Fruit fly (Drosophila melanogaster) whole organism, embryonic: Measurements from ENCODE around the gene CG3635.

ENCODE experiments used
- Ada2b ChIP-seq: fragments of 200-800 bp; sonication (Bioruptor generic); IDR thresholded peaks from 2 replicates; pipeline ENCODE4 v1.3.6; 2022; ENCODE audit warnings: missing biosample characterization, missing genetic modification characterization
- BtbVII ChIP-seq: fragments of 200-800 bp; sonication (Bioruptor generic); optimal IDR thresholded peaks from 3 replicates; lab custom pipeline; 2017; ENCODE audit warnings: missing biosample characterization, mild to moderate bottlenecking, missing genetic modification characterization
- CG10979 ChIP-seq: fragments of 200-800 bp; sonication (Bioruptor generic); optimal IDR thresholded peaks from 2 replicates; lab custom pipeline; 2018; ENCODE audit warnings: missing biosample characterization, mild to moderate bottlenecking, missing genetic modification characterization, moderate library complexity
- CG11696 ChIP-seq: fragments of 200-800 bp; sonication (Bioruptor generic); IDR thresholded peaks from 2 replicates; pipeline ENCODE4 v1.3.6; 2022; ENCODE audit warnings: missing biosample characterization, missing genetic modification characterization
- CG12219 ChIP-seq: fragments of 200-800 bp; sonication (Bioruptor generic); optimal IDR thresholded peaks from 3 replicates; lab custom pipeline; 2018; ENCODE audit warnings: missing biosample characterization, mild to moderate bottlenecking, missing genetic modification characterization
- CG13287 ChIP-seq: fragments of 200-800 bp; sonication (Bioruptor generic); IDR thresholded peaks from 2 replicates; pipeline ENCODE4 v1.3.6; 2022; ENCODE audit warnings: missing biosample characterization, missing genetic modification characterization; ENCODE audit not compliant: partially characterized antibody
- CG14050 ChIP-seq: fragments of 200-800 bp; sonication (Bioruptor generic); IDR thresholded peaks from 3 replicates; pipeline ENCODE4 v1.3.6; 2022; ENCODE audit warnings: missing biosample characterization, missing genetic modification characterization
- CG17359 ChIP-seq: fragments of 200-800 bp; sonication (Bioruptor generic); optimal IDR thresholded peaks from 3 replicates; lab custom pipeline; 2018; ENCODE audit warnings: missing biosample characterization, mild to moderate bottlenecking, missing genetic modification characterization, moderate library complexity
- CG17385 ChIP-seq: fragments of 200-800 bp; sonication (Bioruptor generic); optimal IDR thresholded peaks from 3 replicates; lab custom pipeline; 2018; ENCODE audit warnings: missing biosample characterization, mild to moderate bottlenecking, missing genetic modification characterization
- CG18262 ChIP-seq: fragments of 200-800 bp; optimal IDR thresholded peaks from 3 replicates; lab custom pipeline; 2019; ENCODE audit warnings: missing biosample characterization, mild to moderate bottlenecking, missing genetic modification characterization, moderate library complexity
- CG2875 ChIP-seq: fragments of 200-800 bp; sonication (Bioruptor generic); optimal IDR thresholded peaks from 2 replicates; lab custom pipeline; 2017; ENCODE audit warnings: missing biosample characterization, mild to moderate bottlenecking, missing genetic modification characterization, missing genetic modification reagents
- CG30431 ChIP-seq: fragments of 200-800 bp; sonication (Bioruptor generic); optimal IDR thresholded peaks from 2 replicates; lab custom pipeline; 2017; ENCODE audit warnings: missing biosample characterization, missing genetic modification characterization
- CG3995 ChIP-seq: fragments of 200-800 bp; sonication (Bioruptor generic); optimal IDR thresholded peaks from 3 replicates; lab custom pipeline; 2016; ENCODE audit warnings: missing biosample characterization, missing genetic modification characterization
- CG6272 ChIP-seq: fragments of 200-800 bp; sonication (Bioruptor generic); IDR thresholded peaks from 2 replicates; pipeline ENCODE4 v1.3.6; 2022; ENCODE audit warnings: missing biosample characterization, missing genetic modification characterization
- CG6689 ChIP-seq: fragments of 200-800 bp; sonication (Bioruptor generic); IDR thresholded peaks from 2 replicates; pipeline ENCODE4 v1.3.6; 2022; ENCODE audit warnings: missing biosample characterization, missing genetic modification characterization
- CG6765 ChIP-seq: fragments of 200-800 bp; sonication (Bioruptor generic); optimal IDR thresholded peaks from 3 replicates; lab custom pipeline; 2017; ENCODE audit warnings: missing biosample characterization, mild to moderate bottlenecking, missing genetic modification characterization
- CG8359 ChIP-seq: fragments of 200-800 bp; sonication (Bioruptor generic); optimal IDR thresholded peaks from 2 replicates; lab custom pipeline; 2017; ENCODE audit warnings: missing biosample characterization, mild to moderate bottlenecking, missing genetic modification characterization, borderline replicate concordance
- Dp ChIP-seq: fragments of 200-800 bp; sonication (Bioruptor generic); optimal IDR thresholded peaks from 2 replicates; lab custom pipeline; 2018; ENCODE audit warnings: missing biosample characterization, mild to moderate bottlenecking, missing genetic modification characterization, moderate library complexity
- Hmr ChIP-seq: fragments of 200-800 bp; sonication (Bioruptor generic); optimal IDR thresholded peaks from 3 replicates; lab custom pipeline; 2017; ENCODE audit warnings: mild to moderate bottlenecking, missing biosample characterization, missing genetic modification reagents, missing genetic modification characterization
- MBD-R2 ChIP-seq: fragments of 200-800 bp; sonication (Bioruptor generic); IDR thresholded peaks from 2 replicates; pipeline ENCODE4 v1.3.6; 2022; ENCODE audit warnings: missing biosample characterization, missing genetic modification characterization
- MTF-1 ChIP-seq: fragments of 200-800 bp; sonication (Bioruptor generic); optimal IDR thresholded peaks from 2 replicates; lab custom pipeline; 2018; ENCODE audit warnings: missing biosample characterization, mild to moderate bottlenecking, missing genetic modification characterization, borderline replicate concordance
- Med ChIP-seq: fragments of 200-800 bp; sonication (Bioruptor generic); peaks from one replicate; lab custom pipeline; 2016; ENCODE audit warnings: missing biosample characterization, missing genetic modification characterization, mild to moderate bottlenecking, inconsistent platforms, moderate library complexity
- Poxn ChIP-seq: fragments of 200-800 bp; sonication (Bioruptor generic); IDR thresholded peaks from 2 replicates; pipeline ENCODE4 v1.3.6; 2022; ENCODE audit warnings: missing biosample characterization, missing genetic modification characterization
- Rfx ChIP-seq: fragments of 200-800 bp; sonication (Bioruptor generic); IDR thresholded peaks from 2 replicates; pipeline ENCODE4 v1.3.6; 2022; ENCODE audit warnings: missing biosample characterization, missing genetic modification characterization
- Sry-δ ChIP-seq: fragments of 200-800 bp; sonication (Bioruptor generic); optimal IDR thresholded peaks from 2 replicates; lab custom pipeline; 2016; ENCODE audit warnings: missing biosample characterization, missing genetic modification characterization
- TFAM ChIP-seq: fragments of 200-800 bp; sonication (Bioruptor generic); optimal IDR thresholded peaks from 2 replicates; lab custom pipeline; 2017; ENCODE audit warnings: missing biosample characterization, missing genetic modification characterization, inconsistent platforms
- al ChIP-seq: fragments of 200-800 bp; sonication (Bioruptor generic); IDR thresholded peaks from 2 replicates; pipeline ENCODE4 v1.3.6; 2022; ENCODE audit warnings: missing biosample characterization, missing genetic modification characterization
- amos ChIP-seq: fragments of 200-800 bp; sonication (Bioruptor generic); IDR thresholded peaks from 2 replicates; pipeline ENCODE4 v1.3.6; 2022; ENCODE audit warnings: missing biosample characterization, missing genetic modification characterization; ENCODE audit not compliant: partially characterized antibody
- caup ChIP-seq: fragments of 200-800 bp; sonication (Bioruptor generic); optimal IDR thresholded peaks from 3 replicates; lab custom pipeline; 2017; ENCODE audit warnings: missing biosample characterization, mild to moderate bottlenecking, missing genetic modification characterization, moderate library complexity; ENCODE audit not compliant: severe bottlenecking
- crp ChIP-seq, 2 experiments: fragments of 200-800 bp; sonication (Bioruptor generic); optimal IDR thresholded peaks; 2 replicates in 1 of 2; 3 replicates in 1 of 2; lab custom pipeline; 2017; ENCODE audit warnings: missing biosample characterization in 2 of 2, missing genetic modification characterization in 2 of 2, mild to moderate bottlenecking in 1 of 2, moderate library complexity in 1 of 2
- fd102C ChIP-seq: fragments of 200-800 bp; sonication (Bioruptor generic); optimal IDR thresholded peaks from 2 replicates; lab custom pipeline; 2018; ENCODE audit warnings: missing biosample characterization, mild to moderate bottlenecking, missing genetic modification characterization, moderate library complexity
- gcm2 ChIP-seq: fragments of 200-800 bp; sonication (Bioruptor generic); optimal IDR thresholded peaks from 2 replicates; lab custom pipeline; 2016; ENCODE audit warnings: missing biosample characterization, missing genetic modification characterization
- gem ChIP-seq: fragments of 200-800 bp; sonication (Bioruptor generic); optimal IDR thresholded peaks from 2 replicates; lab custom pipeline; 2019; ENCODE audit warnings: missing biosample characterization, mild to moderate bottlenecking, missing genetic modification characterization, moderate library complexity
- h ChIP-seq: fragments of >200 bp; optimal IDR thresholded peaks from 2 replicates; lab custom pipeline; 2017
- kah ChIP-seq: fragments of 200-800 bp; sonication (Bioruptor generic); optimal IDR thresholded peaks from 2 replicates; lab custom pipeline; 2018; ENCODE audit warnings: missing biosample characterization, mild to moderate bottlenecking, missing genetic modification characterization
- lov ChIP-seq, 2 experiments: fragments of 200-800 bp in 1 of 2; fragments of >200 bp in 1 of 2; sonication (Bioruptor generic) in 1 of 2; IDR thresholded peaks in 1 of 2; optimal IDR thresholded peaks in 1 of 2; 2 replicates in 1 of 2; 3 replicates in 1 of 2; pipeline versions ENCODE4 v1.3.6 to Lab custom; 2017 to 2022; ENCODE audit warnings: missing biosample characterization in 1 of 2, missing genetic modification characterization in 1 of 2
- mirr ChIP-seq: fragments of 200-800 bp; sonication (Bioruptor generic); optimal IDR thresholded peaks from 3 replicates; lab custom pipeline; 2018; ENCODE audit warnings: missing biosample characterization, mild to moderate bottlenecking, missing genetic modification characterization
- nerfin-1 ChIP-seq: fragments of 200-800 bp; sonication (Bioruptor generic); optimal IDR thresholded peaks from 3 replicates; lab custom pipeline; 2019; ENCODE audit warnings: missing biosample characterization, mild to moderate bottlenecking, missing genetic modification characterization, moderate library complexity
- nmo ChIP-seq: fragments of 200-800 bp; sonication (Bioruptor generic); optimal IDR thresholded peaks from 2 replicates; lab custom pipeline; 2018; ENCODE audit warnings: missing biosample characterization, mild to moderate bottlenecking, missing genetic modification characterization, moderate library complexity
- pita ChIP-seq: fragments of 200-800 bp; sonication (Bioruptor generic); optimal IDR thresholded peaks from 2 replicates; lab custom pipeline; 2017; ENCODE audit warnings: missing biosample characterization, mild to moderate bottlenecking, missing genetic modification characterization
- pros ChIP-seq: fragments of 200-800 bp; sonication (Bioruptor generic); optimal IDR thresholded peaks from 3 replicates; lab custom pipeline; 2019; ENCODE audit warnings: missing biosample characterization, mild to moderate bottlenecking, missing genetic modification characterization, moderate library complexity
- sima ChIP-seq: fragments of 200-800 bp; sonication (Bioruptor generic); optimal IDR thresholded peaks from 2 replicates; lab custom pipeline; 2016; ENCODE audit warnings: missing biosample characterization, missing genetic modification characterization
- sqz ChIP-seq: fragments of 200-800 bp; sonication (Bioruptor generic); optimal IDR thresholded peaks from 3 replicates; lab custom pipeline; 2018; ENCODE audit warnings: missing biosample characterization, mild to moderate bottlenecking, missing genetic modification characterization
- tio ChIP-seq: fragments of 200-800 bp; sonication (Bioruptor generic); optimal IDR thresholded peaks from 2 replicates; lab custom pipeline; 2017; ENCODE audit warnings: missing biosample characterization, missing genetic modification characterization, inconsistent platforms
- twi ChIP-seq: fragments of 200-800 bp; optimal IDR thresholded peaks from 2 replicates; lab custom pipeline; 2019; ENCODE audit warnings: missing biosample characterization, mild to moderate bottlenecking, missing genetic modification characterization, moderate library complexity
- tx ChIP-seq: fragments of 200-800 bp; sonication (Bioruptor generic); optimal IDR thresholded peaks from 2 replicates; lab custom pipeline; 2016; ENCODE audit warnings: missing biosample characterization, missing genetic modification characterization
- usp ChIP-seq: fragments of >200 bp; optimal IDR thresholded peaks from 2 replicates; lab custom pipeline; 2017; ENCODE audit warnings: missing biosample characterization, missing genetic modification characterization
- zf30C ChIP-seq: fragments of 200-800 bp; sonication (Bioruptor generic); optimal IDR thresholded peaks from 3 replicates; lab custom pipeline; 2018; ENCODE audit warnings: missing biosample characterization, mild to moderate bottlenecking, missing genetic modification characterization
- zfh1 ChIP-seq: fragments of 200-800 bp; sonication (Bioruptor generic); IDR thresholded peaks from 3 replicates; pipeline ENCODE4 v1.3.6; 2022; ENCODE audit warnings: missing biosample characterization, missing genetic modification characterization

Gene CG3635

DNA sequence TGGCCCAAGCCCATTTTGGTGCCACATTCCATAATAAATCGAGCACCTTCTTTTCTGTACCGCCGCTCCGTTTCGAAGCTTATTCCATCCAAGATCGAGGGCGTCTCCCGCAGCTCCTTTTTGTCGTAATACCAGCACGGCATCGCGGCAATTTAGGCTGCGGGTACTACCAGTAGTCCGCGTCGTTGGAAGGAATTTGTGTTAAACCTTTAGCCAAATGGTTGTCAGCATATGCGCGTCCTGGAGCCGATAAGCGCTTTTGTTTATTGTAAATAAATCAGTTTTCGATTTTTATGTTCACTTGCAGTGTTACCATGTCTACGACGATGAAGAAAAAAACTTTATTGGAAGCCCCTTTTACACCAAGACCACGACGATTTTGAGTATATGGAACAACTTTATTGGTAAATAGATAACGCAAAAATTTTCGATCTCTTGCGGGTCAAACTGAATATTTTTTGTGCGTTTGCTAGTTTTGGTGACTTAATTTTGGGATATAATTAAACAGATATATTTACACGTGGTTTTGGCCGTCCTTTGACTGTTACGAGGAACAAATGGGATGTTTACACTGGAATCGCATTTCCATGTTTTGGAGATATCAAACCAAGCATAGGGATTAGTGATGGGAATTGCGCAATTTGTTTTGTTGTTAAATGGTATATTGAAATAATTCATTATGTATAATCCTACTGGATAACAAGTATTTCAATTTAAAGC lies 45.5 kb upstream of the CG3635 start, which contains the start of gene CycK (continued):
- TF ChIP-seq pros (no peak), CG10979 (tag; lab: Kevin White, UChicago) (no peak), CG17385 (no peak), tio (no peak), pita (GFP tag; lab: Kevin White, UChicago) (no peak), kah (GFP tag; lab: Kevin White, UChicago) (no peak), caup (GFP tag; lab: Kevin White, UChicago) (no peak), Med (GFP tag; lab: Kevin White, UChicago) (peak; percentile 83), Sry-δ (peak; percentile 67), CG6272 (GFP tag; lab: Robert Waterston, UW) (no peak), MBD-R2 (peak; percentile 53; the same call in 1 of the 2 replicates), TFAM (GFP tag; lab: Kevin White, UChicago) (no peak), CG14050 (GFP tag; lab: Robert Waterston, UW) (no peak), CG8359 (GFP tag; lab: Kevin White, UChicago) (no peak), nmo (peak; percentile 50), Hmr (GFP tag; lab: Kevin White, UChicago) (no peak), Dp (GFP tag; lab: Kevin White, UChicago) (no peak), mirr (GFP tag; lab: Kevin White, UChicago) (no peak), gem (peak; percentile 43), CG12219 (GFP tag; lab: Kevin White, UChicago) (no peak), twi (tag; lab: Kevin White, UChicago) (no peak), amos (GFP tag; lab: Robert Waterston, UW) (no peak), Ada2b (GFP tag; lab: Robert Waterston, UW) (no peak), zfh1 (GFP tag; lab: Robert Waterston, UW) (no peak), CG6689 (GFP tag; lab: Robert Waterston, UW) (0 out of 2 replicates have a peak, but pooled peaks have one; percentile 6), CG11696 (no peak), CG3995 (GFP tag; lab: Kevin White, UChicago) (peak; percentile 92), al (GFP tag; lab: Robert Waterston, UW) (no peak), Rfx (no peak; the same call in 1 of the 2 replicates), h (lab: Kevin White, UChicago) (no peak), sqz (GFP tag; lab: Kevin White, UChicago) (peak; percentile 27), crp (GFP tag; optimal IDR thresholded peaks at IDR 0.05; lab: Kevin White, UChicago) (no peak), gcm2 (no peak), sima (GFP tag; lab: Kevin White, UChicago) (no peak), CG17359 (tag; lab: Kevin White, UChicago) (no peak), fd102C (GFP tag; lab: Kevin White, UChicago) (no peak), BtbVII (no peak), lov (optimal IDR thresholded peaks at IDR 0.05; lab: Kevin White, UChicago) (no peak), lov (GFP tag; IDR thresholded peaks at IDR 0.05; lab: Robert Waterston, UW) (no peak), tx (GFP tag; lab: Kevin White, UChicago) (no peak), zf30C (GFP tag; lab: Kevin White, UChicago) (no peak), CG6765 (no peak), usp (GFP tag; lab: Kevin White, UChicago) (no peak), CG18262 (no peak), Poxn (GFP tag; lab: Robert Waterston, UW) (no peak), CG2875 (GFP tag; lab: Kevin White, UChicago) (no peak), CG30431 (no peak), MTF-1 (GFP tag; lab: Kevin White, UChicago) (no peak), nerfin-1 (no peak), CG13287 (GFP tag; lab: Robert Waterston, UW) (no peak)
